Fruit fly (Drosophila melanogaster) whole organism, embryonic: Measurements from ENCODE around the gene CG10581.

ENCODE experiments used
- Aef1 ChIP-seq: fragments of 200-800 bp; sonication (Bioruptor generic); IDR thresholded peaks from 3 replicates; pipeline ENCODE4 v1.3.6; 2022; ENCODE audit warnings: missing biosample characterization, missing genetic modification characterization
- B-H1 ChIP-seq: fragments of 200-800 bp; sonication (Bioruptor generic); IDR thresholded peaks from 3 replicates; pipeline ENCODE4 v1.3.6; 2022; ENCODE audit warnings: missing biosample characterization, missing genetic modification characterization
- BEAF-32 ChIP-seq: fragments of 200-800 bp; sonication (Bioruptor generic); optimal IDR thresholded peaks from 3 replicates; lab custom pipeline; 2017; ENCODE audit warnings: missing biosample characterization, missing genetic modification characterization, mild to moderate bottlenecking, moderate library complexity, missing genetic modification reagents
- CG11456 ChIP-seq: fragments of 200-800 bp; sonication (Bioruptor generic); IDR thresholded peaks from 3 replicates; pipeline ENCODE4 v1.3.6; 2022; ENCODE audit warnings: missing biosample characterization, missing genetic modification characterization
- CG11695 ChIP-seq: fragments of 200-800 bp; sonication (Bioruptor generic); IDR thresholded peaks from 3 replicates; pipeline ENCODE4 v1.3.6; 2022; ENCODE audit warnings: missing biosample characterization, missing genetic modification characterization
- CG12071 ChIP-seq: fragments of 200-800 bp; sonication (Bioruptor generic); optimal IDR thresholded peaks from 3 replicates; lab custom pipeline; 2018; ENCODE audit warnings: missing biosample characterization, mild to moderate bottlenecking, missing genetic modification characterization
- CG1233 ChIP-seq: fragments of 200-800 bp; sonication (Bioruptor generic); optimal IDR thresholded peaks from 4 replicates; lab custom pipeline; 2018; ENCODE audit warnings: missing biosample characterization, mild to moderate bottlenecking, missing genetic modification characterization
- CG12769 ChIP-seq: fragments of 200-800 bp; sonication (Bioruptor generic); optimal IDR thresholded peaks from 2 replicates; lab custom pipeline; 2019; ENCODE audit warnings: missing biosample characterization, mild to moderate bottlenecking, missing genetic modification characterization, moderate library complexity
- CG13424 ChIP-seq: fragments of 200-800 bp; sonication (Bioruptor generic); optimal IDR thresholded peaks from 2 replicates; lab custom pipeline; 2019; ENCODE audit warnings: missing biosample characterization, mild to moderate bottlenecking, missing genetic modification characterization, moderate library complexity
- CG14014 ChIP-seq: fragments of 200-800 bp; sonication (Bioruptor generic); IDR thresholded peaks from 2 replicates; pipeline ENCODE4 v1.3.6; 2022; ENCODE audit warnings: missing biosample characterization, missing genetic modification characterization
- CG15269 ChIP-seq: fragments of 200-800 bp; sonication (Bioruptor generic); optimal IDR thresholded peaks from 2 replicates; lab custom pipeline; 2018; ENCODE audit warnings: missing biosample characterization, mild to moderate bottlenecking, missing genetic modification characterization, moderate library complexity
- CG15514 ChIP-seq: fragments of 200-800 bp; sonication (Bioruptor generic); optimal IDR thresholded peaks from 3 replicates; lab custom pipeline; 2017; ENCODE audit warnings: missing biosample characterization, missing genetic modification characterization, mild to moderate bottlenecking, moderate library complexity, missing genetic modification reagents
- CG15601 ChIP-seq: fragments of 200-800 bp; sonication (Bioruptor generic); optimal IDR thresholded peaks from 3 replicates; lab custom pipeline; 2019; ENCODE audit warnings: missing biosample characterization, mild to moderate bottlenecking, missing genetic modification characterization, moderate library complexity
- CG17359 ChIP-seq: fragments of 200-800 bp; sonication (Bioruptor generic); optimal IDR thresholded peaks from 3 replicates; lab custom pipeline; 2018; ENCODE audit warnings: missing biosample characterization, mild to moderate bottlenecking, missing genetic modification characterization, moderate library complexity
- CG2875 ChIP-seq: fragments of 200-800 bp; sonication (Bioruptor generic); optimal IDR thresholded peaks from 2 replicates; lab custom pipeline; 2017; ENCODE audit warnings: missing biosample characterization, mild to moderate bottlenecking, missing genetic modification characterization, missing genetic modification reagents
- CG30403 ChIP-seq: fragments of 200-800 bp; sonication (Bioruptor generic); optimal IDR thresholded peaks from 3 replicates; lab custom pipeline; 2016; ENCODE audit warnings: missing biosample characterization, missing genetic modification characterization
- CG3281 ChIP-seq: fragments of 200-800 bp; sonication (Bioruptor generic); optimal IDR thresholded peaks from 3 replicates; lab custom pipeline; 2017; ENCODE audit warnings: missing biosample characterization, mild to moderate bottlenecking, missing genetic modification characterization
- CG34224 ChIP-seq: fragments of 200-800 bp; sonication (Bioruptor generic); IDR thresholded peaks from 3 replicates; pipeline ENCODE4 v1.3.6; 2022; ENCODE audit warnings: missing biosample characterization, missing genetic modification characterization; ENCODE audit not compliant: partially characterized antibody
- CG43689 ChIP-seq: fragments of 200-800 bp; sonication (Bioruptor generic); IDR thresholded peaks from 2 replicates; pipeline ENCODE4 v1.3.6; 2022; ENCODE audit warnings: missing biosample characterization, missing genetic modification characterization
- CG7271 ChIP-seq: fragments of 200-800 bp; sonication (Bioruptor generic); optimal IDR thresholded peaks from 2 replicates; lab custom pipeline; 2018; ENCODE audit warnings: missing biosample characterization, mild to moderate bottlenecking, missing genetic modification characterization, moderate library complexity
- CG8290 ChIP-seq, 3 experiments: fragments of 200-800 bp; sonication (Bioruptor generic); optimal IDR thresholded peaks; 2 replicates each; lab custom pipeline; 2016 to 2019; ENCODE audit warnings: missing biosample characterization in 3 of 3, missing genetic modification characterization in 3 of 3, mild to moderate bottlenecking in 2 of 3, moderate library complexity in 1 of 3
- Dad ChIP-seq: fragments of 200-800 bp; sonication (Bioruptor generic); optimal IDR thresholded peaks from 3 replicates; lab custom pipeline; 2016; ENCODE audit warnings: missing biosample characterization, missing genetic modification characterization
- Dfd ChIP-seq, 2 experiments: fragments of >200 bp; optimal IDR thresholded peaks; 2 replicates each; lab custom pipeline; 2017; ENCODE audit warnings: missing biosample characterization in 2 of 2, missing genetic modification characterization in 2 of 2
- E2f2 ChIP-seq: fragments of 200-800 bp; sonication (Bioruptor generic); IDR thresholded peaks from 2 replicates; pipeline ENCODE4 v1.3.6; 2022; ENCODE audit warnings: missing biosample characterization, missing genetic modification characterization
- GATAe ChIP-seq: fragments of 200-800 bp; sonication (Bioruptor generic); conservative IDR thresholded peaks from 2 replicates; pipeline ENCODE4 v1.3.6; 2022; ENCODE audit warnings: missing biosample characterization, missing genetic modification characterization
- Hmr ChIP-seq: fragments of 200-800 bp; sonication (Bioruptor generic); optimal IDR thresholded peaks from 3 replicates; lab custom pipeline; 2017; ENCODE audit warnings: mild to moderate bottlenecking, missing biosample characterization, missing genetic modification reagents, missing genetic modification characterization
- Hr39 ChIP-seq: fragments of >200 bp; optimal IDR thresholded peaks from 2 replicates; lab custom pipeline; 2017
- NC2α ChIP-seq: fragments of 200-800 bp; sonication (Bioruptor generic); optimal IDR thresholded peaks from 2 replicates; lab custom pipeline; 2016; ENCODE audit warnings: missing biosample characterization, missing genetic modification characterization
- NfI ChIP-seq: fragments of 200-800 bp; sonication (Bioruptor generic); optimal IDR thresholded peaks from 3 replicates; lab custom pipeline; 2018; ENCODE audit warnings: missing biosample characterization, mild to moderate bottlenecking, missing genetic modification characterization, moderate library complexity
- Optix ChIP-seq: fragments of 200-800 bp; sonication (Bioruptor generic); IDR thresholded peaks from 3 replicates; pipeline ENCODE4 v1.3.6; 2022; ENCODE audit warnings: missing biosample characterization, missing genetic modification characterization
- Sox100B ChIP-seq: fragments of 200-800 bp; sonication (Bioruptor generic); optimal IDR thresholded peaks from 3 replicates; lab custom pipeline; 2018; ENCODE audit warnings: missing biosample characterization, mild to moderate bottlenecking, missing genetic modification characterization
- Sry-β ChIP-seq: fragments of 200-800 bp; sonication (Bioruptor generic); optimal IDR thresholded peaks from 2 replicates; lab custom pipeline; 2018; ENCODE audit warnings: missing biosample characterization, mild to moderate bottlenecking, missing genetic modification characterization, moderate library complexity
- Sry-δ ChIP-seq: fragments of 200-800 bp; sonication (Bioruptor generic); optimal IDR thresholded peaks from 2 replicates; lab custom pipeline; 2016; ENCODE audit warnings: missing biosample characterization, missing genetic modification characterization
- Ssrp ChIP-seq: fragments of 200-800 bp; sonication (Bioruptor generic); optimal IDR thresholded peaks from 2 replicates; lab custom pipeline; 2018; ENCODE audit warnings: missing biosample characterization, mild to moderate bottlenecking, missing genetic modification characterization, moderate library complexity
- Vsx1 ChIP-seq: fragments of 200-800 bp; sonication (Bioruptor generic); optimal IDR thresholded peaks from 2 replicates; lab custom pipeline; 2017; ENCODE audit warnings: missing biosample characterization, mild to moderate bottlenecking, missing genetic modification characterization, missing genetic modification reagents
- btn ChIP-seq: fragments of 200-800 bp; sonication (Bioruptor generic); optimal IDR thresholded peaks from 2 replicates; lab custom pipeline; 2016; ENCODE audit warnings: missing biosample characterization, missing genetic modification characterization
- chinmo ChIP-seq: fragments of 200-800 bp; sonication (Bioruptor generic); IDR thresholded peaks from 4 replicates; pipeline ENCODE4 v1.3.6; 2022; ENCODE audit warnings: missing biosample characterization, missing genetic modification characterization; ENCODE audit not compliant: partially characterized antibody
- corto ChIP-seq: fragments of 200-800 bp; sonication (Bioruptor generic); optimal IDR thresholded peaks from 2 replicates; lab custom pipeline; 2016; ENCODE audit warnings: missing biosample characterization, mild to moderate bottlenecking, missing genetic modification characterization, moderate library complexity
- croc ChIP-seq: fragments of 200-800 bp; sonication (Bioruptor generic); conservative IDR thresholded peaks from 3 replicates; pipeline ENCODE4 v1.3.6; 2022; ENCODE audit warnings: missing biosample characterization, missing genetic modification characterization
- dan ChIP-seq: fragments of 200-800 bp; sonication (Bioruptor generic); IDR thresholded peaks from 2 replicates; pipeline ENCODE4 v1.3.6; 2022; ENCODE audit warnings: missing biosample characterization, missing genetic modification characterization
- disco-r ChIP-seq: fragments of 200-800 bp; sonication (Bioruptor generic); optimal IDR thresholded peaks from 2 replicates; lab custom pipeline; 2016; ENCODE audit warnings: missing biosample characterization, missing genetic modification characterization
- dmrt99B ChIP-seq: fragments of 200-800 bp; sonication (Bioruptor generic); optimal IDR thresholded peaks from 2 replicates; lab custom pipeline; 2018; ENCODE audit warnings: missing biosample characterization, mild to moderate bottlenecking, missing genetic modification characterization, moderate library complexity
- fd3F ChIP-seq: fragments of 200-800 bp; sonication (Bioruptor generic); optimal IDR thresholded peaks from 2 replicates; lab custom pipeline; 2018; ENCODE audit warnings: missing biosample characterization, mild to moderate bottlenecking, missing genetic modification characterization, moderate library complexity
- gcm2 ChIP-seq: fragments of 200-800 bp; sonication (Bioruptor generic); optimal IDR thresholded peaks from 2 replicates; lab custom pipeline; 2016; ENCODE audit warnings: missing biosample characterization, missing genetic modification characterization
- knrl ChIP-seq: fragments of 200-800 bp; sonication (Bioruptor generic); IDR thresholded peaks from 3 replicates; pipeline ENCODE4 v1.3.6; 2022; ENCODE audit warnings: missing biosample characterization, missing genetic modification characterization; ENCODE audit not compliant: partially characterized antibody
- mirr ChIP-seq: fragments of 200-800 bp; sonication (Bioruptor generic); optimal IDR thresholded peaks from 3 replicates; lab custom pipeline; 2018; ENCODE audit warnings: missing biosample characterization, mild to moderate bottlenecking, missing genetic modification characterization
- oc ChIP-seq: fragments of 200-800 bp; sonication (Bioruptor generic); optimal IDR thresholded peaks from 2 replicates; lab custom pipeline; 2018; ENCODE audit warnings: missing biosample characterization, mild to moderate bottlenecking, missing genetic modification characterization, moderate library complexity
- tio ChIP-seq: fragments of 200-800 bp; sonication (Bioruptor generic); optimal IDR thresholded peaks from 2 replicates; lab custom pipeline; 2017; ENCODE audit warnings: missing biosample characterization, missing genetic modification characterization, inconsistent platforms
- trem ChIP-seq: fragments of 200-800 bp; optimal IDR thresholded peaks from 3 replicates; lab custom pipeline; 2019; ENCODE audit warnings: missing biosample characterization, mild to moderate bottlenecking, missing genetic modification characterization, moderate library complexity
- wor ChIP-seq: fragments of 200-800 bp; sonication (Bioruptor generic); IDR thresholded peaks from 2 replicates; pipeline ENCODE4 v1.3.6; 2022; ENCODE audit warnings: missing biosample characterization, missing genetic modification characterization
- z ChIP-seq: fragments of 200-800 bp; sonication (Bioruptor generic); IDR thresholded peaks from 3 replicates; pipeline ENCODE4 v1.3.6; 2022; ENCODE audit warnings: missing biosample characterization, missing genetic modification characterization

Gene CG10581

DNA sequence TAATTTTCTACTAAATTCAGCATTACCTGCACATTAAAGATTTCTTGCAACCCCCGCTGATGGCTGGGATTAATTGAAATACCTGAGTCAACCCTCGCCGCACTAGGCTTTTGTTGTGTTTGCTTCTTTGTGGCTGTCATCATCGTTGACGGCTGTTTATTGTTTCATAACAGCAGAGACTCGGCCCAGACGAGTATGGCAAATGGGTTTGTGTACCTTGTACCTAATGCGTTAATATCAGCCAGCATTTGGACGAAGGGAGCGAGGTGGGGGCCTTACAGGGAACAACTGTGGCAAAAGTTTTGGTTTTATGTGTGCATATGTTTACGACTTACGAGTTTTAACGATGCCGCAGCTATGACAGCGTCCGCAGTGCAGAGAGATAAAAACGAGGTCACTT, 21.8 kb upstream of the CG10581 start (continued):
- TF ChIP-seq CG15514 (GFP tag; lab: Kevin White, UChicago) (peak; percentile 24), CG1233 (GFP tag; lab: Kevin White, UChicago) (no peak), CG43689 (GFP tag; lab: Robert Waterston, UW) (no peak), CG2875 (GFP tag; lab: Kevin White, UChicago) (no peak), CG11456 (GFP tag; lab: Robert Waterston, UW) (peak; percentile 65; the same call in 2 of the 3 replicates), CG34224 (GFP tag; lab: Robert Waterston, UW) (no peak), oc (tag; lab: Kevin White, UChicago) (peak; percentile 69), btn (GFP tag; lab: Kevin White, UChicago) (no peak), Optix (GFP tag; lab: Robert Waterston, UW) (no peak), BEAF-32 (GFP tag; lab: Kevin White, UChicago) (no peak), mirr (GFP tag; lab: Kevin White, UChicago) (peak; percentile 79), B-H1 (GFP tag; lab: Robert Waterston, UW) (no peak), Hmr (GFP tag; lab: Kevin White, UChicago) (no peak), NfI (GFP tag; lab: Kevin White, UChicago) (no peak), Sry-δ (GFP tag; lab: Kevin White, UChicago) (no peak), Vsx1 (GFP tag; lab: Kevin White, UChicago) (no peak), dan (GFP tag; lab: Robert Waterston, UW) (no peak), CG13424 (tag; lab: Kevin White, UChicago) (no peak), corto (GFP tag; lab: Kevin White, UChicago) (no peak), E2f2 (GFP tag; lab: Robert Waterston, UW) (no peak), CG8290 (GFP tag; optimal IDR thresholded peaks at IDR 0.05; lab: Kevin White, UChicago) (no peak), CG8290 (tag; optimal IDR thresholded peaks at IDR 0.05; lab: Kevin White, UChicago) (peak in 1 of 2 experiments; percentile 45), chinmo (GFP tag; lab: Robert Waterston, UW) (peak; percentile 93), CG11695 (GFP tag; lab: Robert Waterston, UW) (no peak), fd3F (GFP tag; lab: Kevin White, UChicago) (no peak), CG15601 (tag; lab: Kevin White, UChicago) (no peak), Sry-β (GFP tag; lab: Kevin White, UChicago) (no peak), tio (GFP tag; lab: Kevin White, UChicago) (no peak), CG12071 (GFP tag; lab: Kevin White, UChicago) (peak; percentile 40), CG3281 (GFP tag; lab: Kevin White, UChicago) (peak; percentile 10), Sox100B (GFP tag; lab: Kevin White, UChicago) (no peak), CG17359 (tag; lab: Kevin White, UChicago) (no peak), disco-r (GFP tag; lab: Kevin White, UChicago) (no peak), Ssrp (no peak), gcm2 (GFP tag; lab: Kevin White, UChicago) (no peak), Dad (no peak), croc (GFP tag; lab: Robert Waterston, UW) (no peak), Dfd (GFP tag; optimal IDR thresholded peaks at IDR 0.05; lab: Kevin White, UChicago) (no peak), GATAe (GFP tag; lab: Robert Waterston, UW) (no peak), CG12769 (tag; lab: Kevin White, UChicago) (peak; percentile 76), z (GFP tag; lab: Robert Waterston, UW) (no peak), dmrt99B (tag; lab: Kevin White, UChicago) (peak; percentile 25), Aef1 (no peak), CG15269 (tag; lab: Kevin White, UChicago) (peak; percentile 59), Hr39 (lab: Kevin White, UChicago) (no peak), knrl (no peak), CG7271 (tag; lab: Kevin White, UChicago) (no peak), trem (tag; lab: Kevin White, UChicago) (no peak), CG14014 (GFP tag; lab: Robert Waterston, UW) (peak; percentile 11; the same call in 1 of the 2 replicates), NC2α (GFP tag; lab: Kevin White, UChicago) (no peak), wor (GFP tag; lab: Robert Waterston, UW) (no peak), CG30403 (no peak)
